Fruit fly (Drosophila melanogaster): ENCODE results near the gene CG6689.

dm6 chr3R:11167931-11168465, 51.9 kb downstream of the CG6689 start, which contains the start of gene Ugt35E2:
- no peak for TF ChIP-seq CG9948 (tag; optimal IDR thresholded peaks at IDR 0.05)
- no peak for TF ChIP-seq CG10348 (GFP tag; IDR thresholded peaks at IDR 0.05)
- TF ChIP-seq CG8159 (tag; optimal IDR thresholded peaks at IDR 0.05), result no peak
